Fruit fly (Drosophila melanogaster): ENCODE results near the gene ogre.

Gene ogre

DNA sequence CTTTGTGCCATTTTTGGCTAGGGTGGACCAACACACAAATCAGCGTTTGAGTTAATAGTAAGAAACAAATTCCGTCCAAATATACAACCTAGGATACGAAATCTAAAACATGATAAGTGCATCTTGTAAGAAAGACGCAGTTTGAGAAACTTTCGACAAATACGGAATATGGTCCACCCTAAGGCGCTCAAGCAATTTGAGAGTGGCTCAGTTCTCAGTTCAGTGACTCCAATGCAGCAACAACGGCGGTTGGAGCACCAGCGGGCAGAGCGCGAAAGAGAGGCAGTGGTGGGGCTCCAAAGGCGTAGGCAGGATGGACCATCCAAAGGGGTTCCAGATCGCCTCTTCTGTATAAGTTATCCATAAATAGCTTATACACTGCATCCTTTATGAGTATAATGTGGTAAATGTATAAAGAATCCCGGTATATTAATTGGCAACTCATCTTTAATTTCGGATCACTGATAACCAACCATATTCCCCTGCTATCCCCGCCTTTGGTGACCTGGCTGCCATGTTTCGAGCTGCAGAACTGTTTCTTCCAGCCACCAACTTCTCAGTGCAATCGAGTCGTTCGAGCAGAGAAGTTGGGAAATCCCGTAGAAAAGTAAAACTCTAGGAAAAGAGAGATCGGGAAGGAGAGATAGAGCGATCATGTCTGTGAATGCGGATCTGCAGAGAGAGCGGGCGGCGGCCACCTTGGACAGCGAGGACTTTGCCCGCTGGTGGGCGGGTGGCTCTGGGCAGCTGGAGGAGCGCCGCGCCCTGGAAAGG is 21.6 kb downstream of the ogre start, which contains the start of gene CG4586 (continued):
- TF ChIP-seq fd3F (GFP tag; optimal IDR thresholded peaks at IDR 0.05) = peak; percentile 89
- TF ChIP-seq ap (GFP tag; IDR thresholded peaks at IDR 0.05) = peak; percentile 92
- no peak for TF ChIP-seq tna (GFP tag; IDR thresholded peaks at IDR 0.05; ENCODE audit: partially characterized antibody)
- TF ChIP-seq D (optimal IDR thresholded peaks at IDR 0.05) = no peak
- peak; percentile 86 for TF ChIP-seq D (GFP tag; optimal IDR thresholded peaks at IDR 0.05)
- no peak for TF ChIP-seq CG14860 (GFP tag; IDR thresholded peaks at IDR 0.05; ENCODE audit: partially characterized antibody)
- peak; percentile 95 for TF ChIP-seq CG17328 (GFP tag; IDR thresholded peaks at IDR 0.05)
- TF ChIP-seq Camta (GFP tag; optimal IDR thresholded peaks at IDR 0.05) = peak; percentile 91
- TF ChIP-seq CG7928 (GFP tag; optimal IDR thresholded peaks at IDR 0.05) = peak; percentile 80
- peak; percentile 94 for TF ChIP-seq CG14014 (GFP tag; IDR thresholded peaks at IDR 0.05)
- TF ChIP-seq CG15073 (GFP tag; optimal IDR thresholded peaks at IDR 0.05) = peak; percentile 67
- peak; percentile 85 for TF ChIP-seq Atf3 (GFP tag; optimal IDR thresholded peaks at IDR 0.05)
- peak; percentile 94 for TF ChIP-seq NC2β (GFP tag; optimal IDR thresholded peaks at IDR 0.05)
- TF ChIP-seq fru (optimal IDR thresholded peaks at IDR 0.05) = no peak
- peak; percentile 92 for TF ChIP-seq CG1792 (GFP tag; optimal IDR thresholded peaks at IDR 0.05)
- TF ChIP-seq amos (GFP tag; IDR thresholded peaks at IDR 0.05; ENCODE audit: partially characterized antibody) = no peak
- TF ChIP-seq Xbp1 (GFP tag; optimal IDR thresholded peaks at IDR 0.05) = peak; percentile 93
- TF ChIP-seq Hr3 (GFP tag; optimal IDR thresholded peaks at IDR 0.05) = peak; percentile 75
- peak; percentile 34 for TF ChIP-seq CG30020 (tag; optimal IDR thresholded peaks at IDR 0.05)
- peak; percentile 85 for TF ChIP-seq Hey (tag; optimal IDR thresholded peaks at IDR 0.05)
- TF ChIP-seq CG14965 (GFP tag; optimal IDR thresholded peaks at IDR 0.05; ENCODE audit: borderline replicate concordance) = peak; percentile 85
- TF ChIP-seq ind (GFP tag; optimal IDR thresholded peaks at IDR 0.05) = peak; percentile 95
- peak; percentile 80 for TF ChIP-seq CG8290 (GFP tag; optimal IDR thresholded peaks at IDR 0.05)
- TF ChIP-seq CG8290 (tag; optimal IDR thresholded peaks at IDR 0.05) = peak; percentile 62 to 99
- TF ChIP-seq oc (tag; optimal IDR thresholded peaks at IDR 0.05) = peak; percentile 93
- peak; percentile 56 for TF ChIP-seq Elba2 (GFP tag; optimal IDR thresholded peaks at IDR 0.05)
- TF ChIP-seq tll (GFP tag; optimal IDR thresholded peaks at IDR 0.05) = no peak
- peak; percentile 90 for TF ChIP-seq emc (GFP tag; optimal IDR thresholded peaks at IDR 0.05)
- TF ChIP-seq Lhr (GFP tag; optimal IDR thresholded peaks at IDR 0.05) = peak; percentile 63
- TF ChIP-seq tap (tag; optimal IDR thresholded peaks at IDR 0.05) = peak; percentile 96
- TF ChIP-seq CG6683 (GFP tag; optimal IDR thresholded peaks at IDR 0.05) = peak; percentile 94
- no peak for TF ChIP-seq hth (optimal IDR thresholded peaks at IDR 0.05)
- TF ChIP-seq ERR (GFP tag; optimal IDR thresholded peaks at IDR 0.05) = peak; percentile 95
- TF ChIP-seq CG6765 (GFP tag; optimal IDR thresholded peaks at IDR 0.05) = peak; percentile 97
- peak; percentile 90 for TF ChIP-seq Vsx1 (GFP tag; optimal IDR thresholded peaks at IDR 0.05)
- peak; percentile 94 for TF ChIP-seq CG11456 (GFP tag; IDR thresholded peaks at IDR 0.05)
- TF ChIP-seq CG4328 (GFP tag; optimal IDR thresholded peaks at IDR 0.05) = peak; percentile 85
- TF ChIP-seq NK7.1 (GFP tag; optimal IDR thresholded peaks at IDR 0.05) = peak; percentile 92
- TF ChIP-seq CG10274 (GFP tag; optimal IDR thresholded peaks at IDR 0.05) = peak; percentile 89
- peak; percentile 86 for TF ChIP-seq CG9437 (GFP tag; optimal IDR thresholded peaks at IDR 0.05)
- TF ChIP-seq caup (GFP tag; optimal IDR thresholded peaks at IDR 0.05; ENCODE audit: severe bottlenecking) = peak; percentile 97
- TF ChIP-seq ase (GFP tag; IDR thresholded peaks at IDR 0.05) = peak; percentile 90
- peak; percentile 92 for TF ChIP-seq onecut (GFP tag; IDR thresholded peaks at IDR 0.05)
- peak; percentile 90 for TF ChIP-seq CG3065 (GFP tag; optimal IDR thresholded peaks at IDR 0.05)
- peak; percentile 96 for TF ChIP-seq Atf6 (GFP tag; IDR thresholded peaks at IDR 0.05)
- TF ChIP-seq CG9876 (GFP tag; optimal IDR thresholded peaks at IDR 0.05) = peak; percentile 89
- TF ChIP-seq ham (GFP tag; IDR thresholded peaks at IDR 0.05) = peak; percentile 78; the same call in 1 of the 2 replicates
- peak; percentile 90 for TF ChIP-seq CG18262 (tag; optimal IDR thresholded peaks at IDR 0.05)
- no peak for TF ChIP-seq usp (GFP tag; optimal IDR thresholded peaks at IDR 0.05)
- TF ChIP-seq CG32532 (GFP tag; IDR thresholded peaks at IDR 0.05) = peak; percentile 96

Measured in whole organism, embryonic.